Worm (Caenorhabditis elegans): ENCODE results near the gene Y59A8B.24.

DNA sequence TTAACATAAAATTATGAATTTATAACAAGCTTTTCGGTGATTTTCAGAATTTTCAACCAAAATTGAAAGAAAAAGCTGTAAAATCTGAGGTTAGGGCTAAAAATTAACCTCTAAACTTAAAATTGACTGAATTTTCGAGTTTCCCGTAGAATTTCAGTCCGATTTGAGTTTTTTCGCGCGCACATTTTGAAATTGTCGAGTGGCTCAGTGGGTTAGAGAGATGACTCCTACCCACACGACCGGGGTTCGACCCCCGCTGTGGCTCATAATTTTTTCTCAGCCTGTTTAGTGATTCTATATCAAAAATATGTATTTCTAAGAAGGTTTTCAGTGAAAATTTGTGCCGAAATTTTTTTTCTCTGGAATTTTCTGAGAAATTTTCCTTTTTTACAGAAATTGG, 20.0 kb upstream of the Y59A8B.24 start:
- TF ChIP-seq ceh-82 (tag; optimal IDR thresholded peaks at IDR 0.05) (no peak), lin-15B (tag; optimal IDR thresholded peaks at IDR 0.05) (no peak), set-16 (GFP tag; IDR thresholded peaks at IDR 0.05) (no peak), unc-39 (tag; optimal IDR thresholded peaks at IDR 0.05) (no peak), pha-4 (GFP tag; IDR thresholded peaks at IDR 0.05) (no peak), pha-4 (tag; optimal IDR thresholded peaks at IDR 0.05) (no peak), lim-7 (GFP tag; IDR thresholded peaks at IDR 0.05) (no peak), fkh-10 (GFP tag; optimal IDR thresholded peaks at IDR 0.05) (no peak), nhr-237 (tag; optimal IDR thresholded peaks at IDR 0.05) (no peak), lin-13 (GFP tag; optimal IDR thresholded peaks at IDR 0.05) (no peak), nhr-77 (tag; optimal IDR thresholded peaks at IDR 0.05) (no peak), T20F7.1 (GFP tag; optimal IDR thresholded peaks at IDR 0.05) (no peak)
